Fruit fly (Drosophila melanogaster) whole organism, embryonic: ENCODE results near the gene Sclp.

Source experiments
- Abd-B ChIP-seq: fragments of 200-800 bp; sonication (Bioruptor generic); optimal IDR thresholded peaks from 2 replicates; lab custom pipeline; 2018; ENCODE audit warnings: missing biosample characterization, mild to moderate bottlenecking, missing genetic modification characterization, moderate library complexity
- Bgb ChIP-seq: fragments of 200-800 bp; sonication (Bioruptor generic); IDR thresholded peaks from 2 replicates; pipeline ENCODE4 v1.3.6; 2022; ENCODE audit warnings: missing biosample characterization, missing genetic modification characterization; ENCODE audit not compliant: partially characterized antibody
- Blimp-1 ChIP-seq: fragments of 200-800 bp; sonication (Bioruptor generic); optimal IDR thresholded peaks from 3 replicates; lab custom pipeline; 2018; ENCODE audit warnings: missing biosample characterization, missing genetic modification characterization, mild to moderate bottlenecking, moderate library complexity, missing genetic modification reagents
- BtbVII ChIP-seq: fragments of 200-800 bp; sonication (Bioruptor generic); optimal IDR thresholded peaks from 3 replicates; lab custom pipeline; 2017; ENCODE audit warnings: missing biosample characterization, mild to moderate bottlenecking, missing genetic modification characterization
- Bteb2 ChIP-seq: fragments of 200-800 bp; sonication (Bioruptor generic); optimal IDR thresholded peaks from 2 replicates; lab custom pipeline; 2016; ENCODE audit warnings: missing biosample characterization, missing genetic modification characterization
- C15 ChIP-seq: fragments of 200-800 bp; sonication (Bioruptor generic); IDR thresholded peaks from 3 replicates; pipeline ENCODE4 v1.3.6; 2022; ENCODE audit warnings: missing biosample characterization, missing genetic modification characterization
- CG10979 ChIP-seq: fragments of 200-800 bp; sonication (Bioruptor generic); optimal IDR thresholded peaks from 2 replicates; lab custom pipeline; 2018; ENCODE audit warnings: missing biosample characterization, mild to moderate bottlenecking, missing genetic modification characterization, moderate library complexity
- CG11247 ChIP-seq: fragments of 200-800 bp; sonication (Bioruptor generic); IDR thresholded peaks from 2 replicates; pipeline ENCODE4 v1.3.6; 2022; ENCODE audit warnings: missing biosample characterization, missing genetic modification characterization
- CG11398 ChIP-seq: fragments of 200-800 bp; sonication (Bioruptor generic); optimal IDR thresholded peaks from 2 replicates; lab custom pipeline; 2016; ENCODE audit warnings: missing biosample characterization, missing genetic modification characterization
- CG11560 ChIP-seq: fragments of 200-800 bp; sonication (Bioruptor generic); IDR thresholded peaks from 3 replicates; pipeline ENCODE4 v1.3.6; 2022; ENCODE audit warnings: missing biosample characterization, missing genetic modification characterization
- CG17568 ChIP-seq: fragments of 200-800 bp; sonication (Bioruptor generic); optimal IDR thresholded peaks from 2 replicates; lab custom pipeline; 2018; ENCODE audit warnings: missing biosample characterization, mild to moderate bottlenecking, missing genetic modification characterization, moderate library complexity
- CG2199 ChIP-seq: fragments of 200-800 bp; sonication (Bioruptor generic); IDR thresholded peaks from 3 replicates; pipeline ENCODE4 v1.3.6; 2022; ENCODE audit warnings: missing biosample characterization, missing genetic modification characterization
- CG2889 ChIP-seq: fragments of 200-800 bp; sonication (Bioruptor generic); IDR thresholded peaks from 3 replicates; pipeline ENCODE4 v1.3.6; 2022; ENCODE audit warnings: missing biosample characterization, missing genetic modification characterization
- CG34224 ChIP-seq: fragments of 200-800 bp; sonication (Bioruptor generic); IDR thresholded peaks from 3 replicates; pipeline ENCODE4 v1.3.6; 2022; ENCODE audit warnings: missing biosample characterization, missing genetic modification characterization; ENCODE audit not compliant: partially characterized antibody
- CG4617 ChIP-seq: fragments of 200-800 bp; sonication (Bioruptor generic); optimal IDR thresholded peaks from 3 replicates; lab custom pipeline; 2016; ENCODE audit warnings: missing biosample characterization, missing genetic modification characterization, borderline replicate concordance
- CG4854 ChIP-seq: fragments of 200-800 bp; sonication (Bioruptor generic); optimal IDR thresholded peaks from 2 replicates; lab custom pipeline; 2016; ENCODE audit warnings: missing biosample characterization, missing genetic modification characterization, inconsistent platforms
- CG6254 ChIP-seq: fragments of 200-800 bp; sonication (Bioruptor generic); optimal IDR thresholded peaks from 3 replicates; lab custom pipeline; 2017; ENCODE audit warnings: mild to moderate bottlenecking, missing biosample characterization, missing genetic modification reagents, missing genetic modification characterization
- CG6654 ChIP-seq: fragments of 200-800 bp; sonication (Bioruptor generic); optimal IDR thresholded peaks from 2 replicates; lab custom pipeline; 2017; ENCODE audit warnings: missing biosample characterization, mild to moderate bottlenecking, missing genetic modification characterization
- CG8359 ChIP-seq: fragments of 200-800 bp; sonication (Bioruptor generic); optimal IDR thresholded peaks from 2 replicates; lab custom pipeline; 2017; ENCODE audit warnings: missing biosample characterization, mild to moderate bottlenecking, missing genetic modification characterization, borderline replicate concordance
- CG9727 ChIP-seq: fragments of 200-800 bp; sonication (Bioruptor generic); optimal IDR thresholded peaks from 3 replicates; lab custom pipeline; 2017; ENCODE audit warnings: missing biosample characterization, mild to moderate bottlenecking, missing genetic modification characterization
- CG9932 ChIP-seq: fragments of 200-800 bp; sonication (Bioruptor generic); IDR thresholded peaks from 2 replicates; pipeline ENCODE4 v1.3.6; 2022; ENCODE audit warnings: missing biosample characterization, missing genetic modification characterization
- Doc2 ChIP-seq: fragments of 200-800 bp; sonication (Bioruptor generic); IDR thresholded peaks from 2 replicates; pipeline ENCODE4 v1.3.6; 2022; ENCODE audit warnings: missing biosample characterization, missing genetic modification characterization
- Eip74EF ChIP-seq, 2 experiments: fragments of 200-800 bp in 1 of 2; fragments of >200 bp in 1 of 2; sonication (Bioruptor generic) in 1 of 2; optimal IDR thresholded peaks; 2 replicates each; lab custom pipeline; 2017 to 2019; ENCODE audit warnings: missing biosample characterization in 2 of 2, missing genetic modification characterization in 2 of 2, mild to moderate bottlenecking in 1 of 2, moderate library complexity in 1 of 2
- Fer1 ChIP-seq: fragments of 200-800 bp; sonication (Bioruptor generic); optimal IDR thresholded peaks from 2 replicates; lab custom pipeline; 2017; ENCODE audit warnings: missing biosample characterization, mild to moderate bottlenecking, missing genetic modification characterization
- HLH54F ChIP-seq: fragments of 200-800 bp; sonication (Bioruptor generic); optimal IDR thresholded peaks from 3 replicates; lab custom pipeline; 2016; ENCODE audit warnings: missing biosample characterization, missing genetic modification characterization
- HmgZ ChIP-seq: fragments of 200-800 bp; sonication (Bioruptor generic); optimal IDR thresholded peaks from 2 replicates; lab custom pipeline; 2018; ENCODE audit warnings: missing biosample characterization, mild to moderate bottlenecking, missing genetic modification characterization
- Hr78 ChIP-seq, 2 experiments: fragments of 200-800 bp in 1 of 2; fragments of >200 bp in 1 of 2; sonication (Bioruptor generic) in 1 of 2; optimal IDR thresholded peaks; 2 replicates each; lab custom pipeline; 2017 to 2019; ENCODE audit warnings: missing biosample characterization in 2 of 2, missing genetic modification characterization in 2 of 2, mild to moderate bottlenecking in 1 of 2, moderate library complexity in 1 of 2
- Lhr ChIP-seq: fragments of 200-800 bp; sonication (Bioruptor generic); optimal IDR thresholded peaks from 3 replicates; lab custom pipeline; 2017; ENCODE audit warnings: mild to moderate bottlenecking, missing biosample characterization, missing genetic modification reagents, missing genetic modification characterization
- Neu2 ChIP-seq: fragments of 200-800 bp; sonication (Bioruptor generic); optimal IDR thresholded peaks from 3 replicates; lab custom pipeline; 2016; ENCODE audit warnings: missing biosample characterization, missing genetic modification characterization, borderline replicate concordance
- NfI ChIP-seq: fragments of 200-800 bp; sonication (Bioruptor generic); optimal IDR thresholded peaks from 3 replicates; lab custom pipeline; 2018; ENCODE audit warnings: missing biosample characterization, mild to moderate bottlenecking, missing genetic modification characterization, moderate library complexity
- Ptx1 ChIP-seq: fragments of 200-800 bp; sonication (Bioruptor generic); IDR thresholded peaks from 2 replicates; pipeline ENCODE4 v1.3.6; 2022; ENCODE audit warnings: missing biosample characterization, missing genetic modification characterization
- Spps ChIP-seq: fragments of 200-800 bp; sonication (Bioruptor generic); optimal IDR thresholded peaks from 2 replicates; lab custom pipeline; 2018; ENCODE audit warnings: missing biosample characterization, mild to moderate bottlenecking, missing genetic modification characterization
- Sry-β ChIP-seq: fragments of 200-800 bp; sonication (Bioruptor generic); optimal IDR thresholded peaks from 2 replicates; lab custom pipeline; 2018; ENCODE audit warnings: missing biosample characterization, mild to moderate bottlenecking, missing genetic modification characterization, moderate library complexity
- corto ChIP-seq: fragments of 200-800 bp; sonication (Bioruptor generic); optimal IDR thresholded peaks from 2 replicates; lab custom pipeline; 2016; ENCODE audit warnings: missing biosample characterization, mild to moderate bottlenecking, missing genetic modification characterization, moderate library complexity
- dm ChIP-seq: fragments of 200-800 bp; sonication (Bioruptor generic); optimal IDR thresholded peaks from 3 replicates; lab custom pipeline; 2016; ENCODE audit warnings: missing biosample characterization, missing genetic modification characterization
- emc ChIP-seq: fragments of 200-800 bp; sonication (Bioruptor generic); optimal IDR thresholded peaks from 2 replicates; lab custom pipeline; 2016; ENCODE audit warnings: missing biosample characterization, missing genetic modification characterization
- gcm2 ChIP-seq: fragments of 200-800 bp; sonication (Bioruptor generic); optimal IDR thresholded peaks from 2 replicates; lab custom pipeline; 2016; ENCODE audit warnings: missing biosample characterization, missing genetic modification characterization
- h ChIP-seq: fragments of >200 bp; optimal IDR thresholded peaks from 2 replicates; lab custom pipeline; 2017
- jigr1 ChIP-seq: fragments of 200-800 bp; sonication (Bioruptor generic); IDR thresholded peaks from 3 replicates; pipeline ENCODE4 v1.3.6; 2022; ENCODE audit warnings: missing biosample characterization, missing genetic modification characterization
- ken ChIP-seq: fragments of 200-800 bp; sonication (Bioruptor generic); IDR thresholded peaks from 3 replicates; pipeline ENCODE4 v1.3.6; 2022; ENCODE audit warnings: missing biosample characterization, missing genetic modification characterization
- klu ChIP-seq: fragments of 200-800 bp; sonication (Bioruptor generic); IDR thresholded peaks from 2 replicates; pipeline ENCODE4 v1.3.6; 2022; ENCODE audit warnings: missing biosample characterization, missing genetic modification characterization
- pfk ChIP-seq: fragments of 200-800 bp; sonication (Bioruptor generic); optimal IDR thresholded peaks from 2 replicates; lab custom pipeline; 2018; ENCODE audit warnings: missing biosample characterization, mild to moderate bottlenecking, missing genetic modification characterization, moderate library complexity
- pros ChIP-seq: fragments of 200-800 bp; sonication (Bioruptor generic); optimal IDR thresholded peaks from 3 replicates; lab custom pipeline; 2019; ENCODE audit warnings: missing biosample characterization, mild to moderate bottlenecking, missing genetic modification characterization, moderate library complexity
- run ChIP-seq: fragments of 200-800 bp; sonication (Bioruptor generic); optimal IDR thresholded peaks from 3 replicates; lab custom pipeline; 2018; ENCODE audit warnings: missing biosample characterization, mild to moderate bottlenecking, missing genetic modification characterization
- shn ChIP-seq: fragments of 200-800 bp; sonication (Bioruptor generic); optimal IDR thresholded peaks from 3 replicates; lab custom pipeline; 2016; ENCODE audit warnings: missing biosample characterization, missing genetic modification characterization
- sim ChIP-seq: fragments of 200-800 bp; sonication (Bioruptor generic); IDR thresholded peaks from 2 replicates; pipeline ENCODE4 v1.3.6; 2022; ENCODE audit warnings: missing biosample characterization, missing genetic modification characterization
- slbo ChIP-seq: fragments of 200-800 bp; sonication (Bioruptor generic); IDR thresholded peaks from 2 replicates; pipeline ENCODE4 v1.3.6; 2022; ENCODE audit warnings: missing biosample characterization, missing genetic modification characterization
- tap ChIP-seq: fragments of 200-800 bp; optimal IDR thresholded peaks from 3 replicates; lab custom pipeline; 2019; ENCODE audit warnings: missing biosample characterization, mild to moderate bottlenecking, missing genetic modification characterization, moderate library complexity
- tgo ChIP-seq: fragments of 200-800 bp; sonication (Bioruptor generic); IDR thresholded peaks from 3 replicates; pipeline ENCODE4 v1.3.6; 2022; ENCODE audit warnings: missing biosample characterization, missing genetic modification characterization
- usp ChIP-seq: fragments of >200 bp; optimal IDR thresholded peaks from 2 replicates; lab custom pipeline; 2017; ENCODE audit warnings: missing biosample characterization, missing genetic modification characterization

Sclp gene

dm6 chrX:11915154-11915593 lies 9.3 kb downstream of the Sclp start (continued):
- 0 out of 2 replicates have a peak, but pooled peaks have one; percentile 62 for TF ChIP-seq sim (GFP tag; lab: Robert Waterston, UW)
- peak; percentile 63 for TF ChIP-seq Lhr (GFP tag; lab: Kevin White, UChicago)
- peak; percentile 85 for TF ChIP-seq CG6254 (GFP tag; lab: Kevin White, UChicago)
- TF ChIP-seq pros (GFP tag; lab: Kevin White, UChicago): peak; percentile 53
- TF ChIP-seq Doc2 (GFP tag; lab: Robert Waterston, UW): no peak
- TF ChIP-seq CG11560: peak; percentile 71; the same call in 2 of the 3 replicates
- TF ChIP-seq shn (GFP tag; lab: Kevin White, UChicago): no peak
- TF ChIP-seq Eip74EF (GFP tag; optimal IDR thresholded peaks at IDR 0.05; lab: Kevin White, UChicago): peak in 1 of 2 experiments; percentile 89
- peak; percentile 69 for TF ChIP-seq run (tag; lab: Kevin White, UChicago)
- peak; percentile 95 for TF ChIP-seq CG10979 (tag; lab: Kevin White, UChicago)
- no peak for TF ChIP-seq gcm2
- TF ChIP-seq Fer1 (GFP tag; lab: Kevin White, UChicago): peak; percentile 89
- TF ChIP-seq CG11398 (GFP tag; lab: Kevin White, UChicago): no peak
- TF ChIP-seq CG2889 (GFP tag; lab: Robert Waterston, UW): 0 out of 3 replicates have a peak, but pooled peaks have one; percentile 59
- TF ChIP-seq CG9932 (GFP tag; lab: Robert Waterston, UW): peak; percentile 88
- TF ChIP-seq pfk (GFP tag; lab: Kevin White, UChicago): peak; percentile 14
- TF ChIP-seq CG34224 (GFP tag; lab: Robert Waterston, UW): no peak
- peak; percentile 54 for TF ChIP-seq CG11247
- TF ChIP-seq corto: no peak
- peak; percentile 33 for TF ChIP-seq Sry-β (GFP tag; lab: Kevin White, UChicago)
- TF ChIP-seq HmgZ (tag; lab: Kevin White, UChicago): peak; percentile 82
- TF ChIP-seq Abd-B: peak; percentile 92
- peak; percentile 74 for TF ChIP-seq slbo (GFP tag; lab: Robert Waterston, UW)
- peak; percentile 64 for TF ChIP-seq CG8359
- no peak for TF ChIP-seq CG4854 (GFP tag; lab: Kevin White, UChicago)
- no peak for TF ChIP-seq dm (GFP tag; lab: Kevin White, UChicago)
- peak in 1 of 2 experiments; percentile 79 for TF ChIP-seq Hr78 (GFP tag; optimal IDR thresholded peaks at IDR 0.05; lab: Kevin White, UChicago)
- TF ChIP-seq tap (tag; lab: Kevin White, UChicago): peak; percentile 91
- no peak for TF ChIP-seq Neu2 (GFP tag; lab: Kevin White, UChicago)
- peak; percentile 90 for TF ChIP-seq tgo (GFP tag; lab: Robert Waterston, UW)
- TF ChIP-seq Bgb (GFP tag; lab: Robert Waterston, UW): no peak
- no peak for TF ChIP-seq usp
- TF ChIP-seq CG6654 (GFP tag; lab: Kevin White, UChicago): peak; percentile 66
- TF ChIP-seq klu (GFP tag; lab: Robert Waterston, UW): peak; percentile 88
- TF ChIP-seq C15 (GFP tag; lab: Robert Waterston, UW): peak; percentile 72; the same call in 1 of the 3 replicates
- TF ChIP-seq HLH54F: no peak
- peak; percentile 94 for TF ChIP-seq CG9727 (GFP tag; lab: Kevin White, UChicago)
- peak; percentile 90 for TF ChIP-seq Ptx1
- peak; percentile 89 for TF ChIP-seq NfI (GFP tag; lab: Kevin White, UChicago)
- no peak for TF ChIP-seq emc (GFP tag; lab: Kevin White, UChicago)
- TF ChIP-seq h: no peak
- TF ChIP-seq BtbVII (GFP tag; lab: Kevin White, UChicago): peak; percentile 85
- TF ChIP-seq CG17568 (GFP tag; lab: Kevin White, UChicago): peak; percentile 75
- no peak for TF ChIP-seq Bteb2 (GFP tag; lab: Kevin White, UChicago)
- TF ChIP-seq Spps (tag; lab: Kevin White, UChicago): peak; percentile 80
- peak; percentile 74; the same call in 2 of the 3 replicates for TF ChIP-seq ken
- TF ChIP-seq CG4617 (GFP tag; lab: Kevin White, UChicago): peak; percentile 25
- peak; percentile 72; the same call in 1 of the 3 replicates for TF ChIP-seq CG2199 (GFP tag; lab: Robert Waterston, UW)
- peak; percentile 87 for TF ChIP-seq Blimp-1 (GFP tag; lab: Kevin White, UChicago)
- TF ChIP-seq jigr1 (GFP tag; lab: Robert Waterston, UW): peak; percentile 76; the same call in 2 of the 3 replicates
